Fruit fly (Drosophila melanogaster) whole organism, pupa: ENCODE measurements around the gene CG11417.
A peak's percentile ranks its signal among the peaks of the same experiment; 100 is the strongest.

Source experiments
- CG12605 ChIP-seq: fragments of 200-800 bp; sonication (Bioruptor generic); IDR thresholded peaks from 2 replicates; pipeline ENCODE4 v1.3.6; 2022; ENCODE audit warnings: missing biosample characterization, missing genetic modification characterization
- CG13204 ChIP-seq: fragments of 200-800 bp; sonication (Bioruptor generic); optimal IDR thresholded peaks from 2 replicates; lab custom pipeline; 2018; ENCODE audit warnings: missing biosample characterization, mild to moderate bottlenecking, missing genetic modification characterization, moderate library complexity
- CG14655 ChIP-seq: fragments of 200-800 bp; sonication (Bioruptor generic); optimal IDR thresholded peaks from 3 replicates; lab custom pipeline; 2017; ENCODE audit warnings: mild to moderate bottlenecking, missing biosample characterization, missing genetic modification reagents, missing genetic modification characterization
- CG15710 ChIP-seq: fragments of 200-800 bp; sonication (Bioruptor generic); optimal IDR thresholded peaks from 2 replicates; lab custom pipeline; 2018; ENCODE audit warnings: missing biosample characterization, mild to moderate bottlenecking, missing genetic modification characterization, moderate library complexity
- CG17806 ChIP-seq: fragments of 200-800 bp; sonication (Bioruptor generic); optimal IDR thresholded peaks from 2 replicates; lab custom pipeline; 2018; ENCODE audit warnings: missing biosample characterization, mild to moderate bottlenecking, missing genetic modification characterization, moderate library complexity
- CG32121 ChIP-seq: fragments of 200-800 bp; sonication (Bioruptor generic); IDR thresholded peaks from 2 replicates; pipeline ENCODE4 v1.3.6; 2022; ENCODE audit warnings: missing biosample characterization, missing genetic modification characterization
- CG34367 ChIP-seq: fragments of 200-800 bp; sonication (Bioruptor generic); optimal IDR thresholded peaks from 2 replicates; lab custom pipeline; 2018; ENCODE audit warnings: missing biosample characterization, mild to moderate bottlenecking, missing genetic modification characterization
- CG4496 ChIP-seq: fragments of 200-800 bp; sonication (Bioruptor generic); IDR thresholded peaks from 3 replicates; pipeline ENCODE4 v1.3.6; 2022; ENCODE audit warnings: missing biosample characterization, missing genetic modification characterization
- CG8159 ChIP-seq: fragments of 200-800 bp; sonication (Bioruptor generic); optimal IDR thresholded peaks from 3 replicates; lab custom pipeline; 2018; ENCODE audit warnings: missing biosample characterization, mild to moderate bottlenecking, missing genetic modification characterization, moderate library complexity
- CG8301 ChIP-seq: fragments of 200-800 bp; sonication (Bioruptor generic); optimal IDR thresholded peaks from 2 replicates; lab custom pipeline; 2018; ENCODE audit warnings: missing biosample characterization, mild to moderate bottlenecking, missing genetic modification characterization
- CG9948 ChIP-seq: fragments of 200-800 bp; sonication (Bioruptor generic); optimal IDR thresholded peaks from 2 replicates; lab custom pipeline; 2018; ENCODE audit warnings: missing biosample characterization, mild to moderate bottlenecking, missing genetic modification characterization, moderate library complexity
- D1 ChIP-seq: fragments of 200-800 bp; sonication (Bioruptor generic); optimal IDR thresholded peaks from 2 replicates; lab custom pipeline; 2018; ENCODE audit warnings: missing biosample characterization, mild to moderate bottlenecking, missing genetic modification characterization, moderate library complexity
- EcR ChIP-seq: fragments of 200-800 bp; sonication (Bioruptor generic); optimal IDR thresholded peaks from 3 replicates; lab custom pipeline; 2019; ENCODE audit warnings: missing biosample characterization, missing genetic modification characterization, mild to moderate bottlenecking, moderate library complexity, missing genetic modification reagents
- Ets98B ChIP-seq: fragments of 200-800 bp; sonication (Bioruptor generic); IDR thresholded peaks from 2 replicates; pipeline ENCODE4 v1.3.6; 2022; ENCODE audit warnings: missing biosample characterization, missing genetic modification characterization
- Pif1A ChIP-seq: fragments of 200-800 bp; sonication (Bioruptor generic); optimal IDR thresholded peaks from 3 replicates; lab custom pipeline; 2016; ENCODE audit warnings: missing biosample characterization, missing genetic modification characterization
- Pif1B ChIP-seq: fragments of 200-800 bp; sonication (Bioruptor generic); optimal IDR thresholded peaks from 3 replicates; lab custom pipeline; 2016; ENCODE audit warnings: missing biosample characterization, missing genetic modification characterization
- Snoo ChIP-seq: fragments of 200-800 bp; sonication (Bioruptor generic); optimal IDR thresholded peaks from 3 replicates; lab custom pipeline; 2017; ENCODE audit warnings: missing biosample characterization, mild to moderate bottlenecking, missing genetic modification characterization, inconsistent platforms
- fd96Ca ChIP-seq: fragments of 200-800 bp; sonication (Bioruptor generic); IDR thresholded peaks from 3 replicates; pipeline ENCODE4 v1.3.6; 2022; ENCODE audit warnings: missing biosample characterization, missing genetic modification characterization
- gl ChIP-seq: fragments of 200-800 bp; sonication (Bioruptor generic); optimal IDR thresholded peaks from 2 replicates; lab custom pipeline; 2018; ENCODE audit warnings: missing biosample characterization, mild to moderate bottlenecking, missing genetic modification characterization
- rn ChIP-seq: fragments of 200-800 bp; sonication (Bioruptor generic); IDR thresholded peaks from 2 replicates; pipeline ENCODE4 v1.3.6; 2022; ENCODE audit warnings: missing biosample characterization, missing genetic modification characterization

The CG11417 gene

dm6 chrX:1353322-1354212, at the start of gene CG11417, which contains the start of gene CG12773:
TSS of gene CG11417 (plus strand) at chrX:1354014.
TSS of gene CG12773 (minus strand) at chrX:1353981.
- TF ChIP-seq CG9948 (no peak), EcR (GFP tag; lab: Kevin White, UChicago) (peak; percentile 25), CG12605 (GFP tag; lab: Robert Waterston, UW) (no peak), fd96Ca (GFP tag; lab: Robert Waterston, UW) (no peak), rn (no peak), CG13204 (GFP tag; lab: Kevin White, UChicago) (no peak), Pif1B (no peak), CG4496 (GFP tag; lab: Robert Waterston, UW) (no peak)
- TF ChIP-seq, all 21 proteins: peak for 1

dm6 chrX:1308444-1308843, 45.4 kb upstream of the CG11417 start:
- peak; percentile 94 for TF ChIP-seq CG13204 (GFP tag; lab: Kevin White, UChicago)
- TF ChIP-seq Ets98B (GFP tag; lab: Robert Waterston, UW), result peak; percentile 6; the same call in 1 of the 2 replicates
- TF ChIP-seq Pif1A, result no peak
- TF ChIP-seq CG32121 (GFP tag; lab: Robert Waterston, UW), result peak; percentile 28; the same call in 1 of the 2 replicates
- TF ChIP-seq CG4496 (GFP tag; lab: Robert Waterston, UW), result peak; percentile 32; the same call in 1 of the 3 replicates

dm6 chrX:1311218-1311617, 42.6 kb upstream of the CG11417 start:
- TF ChIP-seq fd96Ca (GFP tag; lab: Robert Waterston, UW) (no peak), D1 (tag; lab: Kevin White, UChicago) (no peak), CG32121 (GFP tag; lab: Robert Waterston, UW) (no peak), rn (no peak), CG4496 (GFP tag; lab: Robert Waterston, UW) (no peak), gl (tag; lab: Kevin White, UChicago) (no peak), CG12605 (GFP tag; lab: Robert Waterston, UW) (no peak), CG15710 (tag; lab: Kevin White, UChicago) (no peak), CG14655 (GFP tag; lab: Kevin White, UChicago) (no peak), CG8301 (no peak), Ets98B (GFP tag; lab: Robert Waterston, UW) (no peak)

- TF ChIP-seq CG9948 (no peak), D1 (tag; lab: Kevin White, UChicago) (no peak), fd96Ca (GFP tag; lab: Robert Waterston, UW) (no peak), Snoo (tag; lab: Kevin White, UChicago) (no peak), Pif1B (no peak), CG8159 (tag; lab: Kevin White, UChicago) (no peak), rn (no peak), Ets98B (GFP tag; lab: Robert Waterston, UW) (no peak), CG15710 (tag; lab: Kevin White, UChicago) (no peak), EcR (GFP tag; lab: Kevin White, UChicago) (no peak)
Observed at dm6 chrX:1312510-1312909, 41.3 kb upstream of the CG11417 start.

DNA sequence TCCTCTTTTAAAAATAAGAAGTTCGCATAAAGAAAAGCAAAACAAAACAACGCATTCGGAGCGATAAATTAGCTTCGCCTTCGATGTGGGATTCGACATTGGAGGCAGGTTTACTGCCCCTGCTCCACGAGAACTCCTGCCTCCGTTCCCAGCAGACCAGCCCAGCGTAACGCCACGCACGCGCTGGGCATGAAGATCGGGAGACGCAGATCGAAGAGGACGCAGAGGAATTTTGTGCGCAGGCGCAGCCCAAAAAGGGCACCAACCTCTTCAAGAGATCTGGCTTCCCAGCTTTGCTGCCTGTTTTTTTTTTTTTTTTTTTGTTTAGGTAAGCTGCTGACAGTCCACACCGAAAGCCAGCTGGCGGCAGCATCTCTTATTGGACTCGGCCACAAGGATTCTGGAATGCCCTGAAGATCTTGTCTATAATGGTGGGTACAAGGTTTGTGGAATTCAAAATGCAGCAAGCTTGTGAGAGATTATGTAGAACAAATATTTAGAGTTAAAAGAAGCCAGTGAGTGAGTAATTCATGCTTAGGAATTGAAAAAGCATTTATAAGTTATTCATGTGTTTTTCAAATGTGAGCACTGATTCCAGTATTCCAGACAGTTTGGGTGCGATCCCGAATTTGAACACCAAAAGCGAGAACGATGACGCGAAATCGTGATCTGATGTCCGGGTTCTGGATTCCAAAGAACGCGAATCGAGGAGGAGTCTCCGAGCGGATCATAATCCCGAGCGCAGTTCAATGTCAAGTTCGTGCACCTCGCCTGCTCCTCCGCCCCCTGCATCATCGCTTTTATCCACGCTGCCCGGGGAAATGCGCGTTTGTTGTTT, 33.5 kb upstream of the CG11417 start:
- TF ChIP-seq CG4496 (GFP tag; lab: Robert Waterston, UW), result no peak
- TF ChIP-seq CG8159 (tag; lab: Kevin White, UChicago), result peak; percentile 3
- no peak for TF ChIP-seq Pif1A
- peak; percentile 84 for TF ChIP-seq EcR (GFP tag; lab: Kevin White, UChicago)
- no peak for TF ChIP-seq CG32121 (GFP tag; lab: Robert Waterston, UW)
- no peak for TF ChIP-seq CG34367 (tag; lab: Kevin White, UChicago)
- TF ChIP-seq rn, result no peak
- peak; percentile 29 for TF ChIP-seq Snoo (tag; lab: Kevin White, UChicago)
- TF ChIP-seq CG13204 (GFP tag; lab: Kevin White, UChicago), result peak; percentile 10
- peak; percentile 18 for TF ChIP-seq CG14655 (GFP tag; lab: Kevin White, UChicago)
- TF ChIP-seq CG15710 (tag; lab: Kevin White, UChicago), result no peak
- TF ChIP-seq, all 21 proteins: peak for 5

- TF ChIP-seq EcR (GFP tag; lab: Kevin White, UChicago) (peak; percentile 46), CG8301 (no peak), CG13204 (GFP tag; lab: Kevin White, UChicago) (no peak)
Observed at dm6 chrX:1321043-1321442, 32.8 kb upstream of the CG11417 start.

DNA sequence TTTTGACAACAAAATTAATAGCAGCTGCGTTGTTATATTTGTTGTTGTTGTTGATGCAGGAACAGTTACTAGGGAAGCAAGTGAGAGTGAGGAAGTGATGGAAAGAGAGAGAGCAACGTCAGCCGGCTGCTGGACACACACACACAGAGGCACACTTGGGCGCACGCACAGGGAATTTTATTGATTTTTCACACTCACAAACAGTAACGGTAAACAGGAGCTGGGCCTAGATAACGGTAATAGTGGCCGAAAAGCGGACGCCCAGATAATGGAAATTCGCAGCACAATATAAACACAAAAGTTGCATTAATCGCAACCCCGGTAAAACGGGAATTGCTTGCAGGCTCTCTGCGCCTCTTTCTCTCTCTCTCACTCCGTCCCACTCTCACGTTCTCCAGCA, 32.1 kb upstream of the CG11417 start:
- TF ChIP-seq CG8301 (no peak), CG17806 (tag; lab: Kevin White, UChicago) (no peak), Pif1B (no peak), gl (tag; lab: Kevin White, UChicago) (no peak), CG13204 (GFP tag; lab: Kevin White, UChicago) (no peak), CG9948 (no peak), CG8159 (tag; lab: Kevin White, UChicago) (no peak), CG14655 (GFP tag; lab: Kevin White, UChicago) (no peak)
- TF ChIP-seq, all 21 proteins: peak for 0
